Worm (Caenorhabditis elegans) whole organism, young adult: ENCODE data around the gene ltd-1.

Experiments
- B0035.1 ChIP-seq: sonication (generic microtip); optimal IDR thresholded peaks from 2 replicates; lab custom pipeline; 2016; ENCODE audit warnings: missing genetic modification characterization, mild to moderate bottlenecking, missing compliant biosample characterization, missing genotype, missing genetic modification reagents
- B0336.3 ChIP-seq: fragments of 200-800 bp; sonication (Bioruptor generic); IDR thresholded peaks from 2 replicates; pipeline ENCODE4 v1.3.6; 2022; ENCODE audit warnings: missing genetic modification characterization, missing compliant biosample characterization
- C06A6.2 ChIP-seq: fragments of 200-800 bp; sonication (Bioruptor generic); conservative IDR thresholded peaks from 2 replicates; pipeline ENCODE4 v1.3.6; 2022; ENCODE audit warnings: missing genetic modification characterization, missing compliant biosample characterization
- D2030.7 ChIP-seq: fragments of 200-800 bp; sonication (Bioruptor generic); IDR thresholded peaks from 2 replicates; pipeline ENCODE4 v1.3.6; 2022; ENCODE audit warnings: missing genetic modification reagents, missing genetic modification characterization, missing compliant biosample characterization
- F23B12.7 ChIP-seq: sonication (generic microtip); optimal IDR thresholded peaks from 2 replicates; lab custom pipeline; 2017; ENCODE audit warnings: missing genetic modification characterization, mild to moderate bottlenecking, missing compliant biosample characterization, antibody characterized with exemption, moderate library complexity; ENCODE audit not compliant: insufficient read depth
- F37B4.10 ChIP-seq: fragments of 200-800 bp; sonication (Bioruptor generic); IDR thresholded peaks from 2 replicates; pipeline ENCODE4 v1.3.6; 2022; ENCODE audit warnings: missing genetic modification characterization, missing compliant biosample characterization
- F52B5.7 ChIP-seq: sonication (generic microtip); optimal IDR thresholded peaks from 2 replicates; lab custom pipeline; 2016; ENCODE audit warnings: mild to moderate bottlenecking, missing genetic modification characterization, missing compliant biosample characterization
- K12H6.12 ChIP-seq: fragments of 200-800 bp; sonication (Bioruptor generic); optimal IDR thresholded peaks from 2 replicates; lab custom pipeline; 2018; ENCODE audit warnings: mild to moderate bottlenecking, missing genetic modification characterization, missing compliant biosample characterization
- T07F8.4 ChIP-seq: sonication (generic microtip); optimal IDR thresholded peaks from 2 replicates; lab custom pipeline; 2016; ENCODE audit warnings: mild to moderate bottlenecking, missing genetic modification characterization, moderate library complexity, missing compliant biosample characterization
- Y56A3A.18 ChIP-seq: fragments of 200-800 bp; sonication (Bioruptor generic); IDR thresholded peaks from 2 replicates; pipeline ENCODE4 v1.3.6; 2022; ENCODE audit warnings: missing genetic modification reagents, missing genetic modification characterization, missing compliant biosample characterization
- Y79H2A.3 ChIP-seq: fragments of 200-800 bp; sonication (Bioruptor generic); conservative IDR thresholded peaks from 2 replicates; pipeline ENCODE4 v1.3.6; 2022; ENCODE audit warnings: missing genetic modification reagents, missing genetic modification characterization, missing compliant biosample characterization
- Y95B8A.8 ChIP-seq: fragments of 200-800 bp; sonication (Bioruptor generic); IDR thresholded peaks from 2 replicates; pipeline ENCODE4 v1.3.6; 2022; ENCODE audit warnings: missing genetic modification reagents, missing genetic modification characterization, missing compliant biosample characterization
- akir-1 ChIP-seq: fragments of 200-800 bp; sonication (Bioruptor generic); optimal IDR thresholded peaks from 2 replicates; lab custom pipeline; 2018; ENCODE audit warnings: mild to moderate bottlenecking, missing genetic modification characterization, moderate library complexity, missing compliant biosample characterization
- attf-5 ChIP-seq: fragments of 200-800 bp; sonication (Bioruptor generic); optimal IDR thresholded peaks from 2 replicates; lab custom pipeline; 2018; ENCODE audit warnings: mild to moderate bottlenecking, missing genetic modification characterization, missing compliant biosample characterization
- bed-1 ChIP-seq: fragments of 200-800 bp; sonication (Bioruptor generic); IDR thresholded peaks from 2 replicates; pipeline ENCODE4 v1.3.6; 2022; ENCODE audit warnings: missing genetic modification reagents, missing genetic modification characterization, missing compliant biosample characterization
- cebp-1 ChIP-seq, 2 experiments: fragments of 200-800 bp in 1 of 2; sonication (Bioruptor generic) in 1 of 2; sonication (generic microtip) in 1 of 2; IDR thresholded peaks in 1 of 2; optimal IDR thresholded peaks in 1 of 2; 2 replicates each; pipeline versions ENCODE4 v1.3.6 to Lab custom; 2017 to 2022; ENCODE audit warnings: missing compliant biosample characterization in 2 of 2, missing genetic modification characterization in 2 of 2, mild to moderate bottlenecking in 1 of 2, missing genetic modification reagents in 1 of 2, moderate library complexity in 1 of 2
- ceh-40 ChIP-seq: fragments of 200-800 bp; sonication (Bioruptor generic); IDR thresholded peaks from 2 replicates; pipeline ENCODE4 v1.3.6; 2022; ENCODE audit warnings: missing genetic modification characterization, missing compliant biosample characterization
- ceh-79 ChIP-seq: sonication (generic microtip); optimal IDR thresholded peaks from 2 replicates; lab custom pipeline; 2017; ENCODE audit warnings: mild to moderate bottlenecking, missing genetic modification characterization, missing compliant biosample characterization
- chd-7 ChIP-seq: sonication (generic microtip); optimal IDR thresholded peaks from 2 replicates; lab custom pipeline; 2016; ENCODE audit warnings: mild to moderate bottlenecking, missing genetic modification characterization, moderate library complexity, missing compliant biosample characterization
- die-1 ChIP-seq: sonication (generic microtip); optimal IDR thresholded peaks from 2 replicates; lab custom pipeline; 2016; ENCODE audit warnings: missing genotype, mild to moderate bottlenecking, missing genetic modification characterization, missing compliant biosample characterization
- dpff-1 ChIP-seq: sonication (generic microtip); optimal IDR thresholded peaks from 2 replicates; lab custom pipeline; 2017; ENCODE audit warnings: mild to moderate bottlenecking, missing genetic modification characterization, missing compliant biosample characterization
- dpl-1 ChIP-seq: fragments of 150-350 bp; optimal IDR thresholded peaks from 2 replicates; lab custom pipeline; 2014; ENCODE audit warnings: missing biosample characterization, missing genetic modification reagents, missing genetic modification characterization
- egl-44 ChIP-seq: fragments of 200-800 bp; sonication (Bioruptor generic); IDR thresholded peaks from 2 replicates; pipeline ENCODE4 v1.3.6; 2022; ENCODE audit warnings: missing genetic modification reagents, missing genetic modification characterization, missing compliant biosample characterization
- egrh-3 ChIP-seq: fragments of 200-800 bp; sonication (Bioruptor generic); IDR thresholded peaks from 2 replicates; pipeline ENCODE4 v1.3.6; 2022; ENCODE audit warnings: missing genetic modification reagents, missing genetic modification characterization, missing compliant biosample characterization
- gei-17 ChIP-seq: fragments of 200-800 bp; sonication (Bioruptor generic); optimal IDR thresholded peaks from 2 replicates; lab custom pipeline; 2018; ENCODE audit warnings: mild to moderate bottlenecking, missing genetic modification characterization, missing compliant biosample characterization
- him-1 ChIP-seq: sonication (generic microtip); optimal IDR thresholded peaks from 2 replicates; lab custom pipeline; 2016; ENCODE audit warnings: missing genotype, missing genetic modification reagents, missing genetic modification characterization, missing compliant biosample characterization
- hlh-26 ChIP-seq: fragments of 200-800 bp; sonication (Bioruptor generic); conservative IDR thresholded peaks from 2 replicates; pipeline ENCODE4 v1.3.6; 2022; ENCODE audit warnings: missing genetic modification reagents, missing genetic modification characterization, missing compliant biosample characterization
- hsf-1 ChIP-seq: fragments of 200-800 bp; sonication (Bioruptor generic); IDR thresholded peaks from 2 replicates; pipeline ENCODE4 v1.3.6; 2022; ENCODE audit warnings: missing genetic modification reagents, missing genetic modification characterization, missing compliant biosample characterization
- let-526 ChIP-seq: fragments of 200-800 bp; sonication (Bioruptor generic); IDR thresholded peaks from 2 replicates; pipeline ENCODE4 v1.3.6; 2022; ENCODE audit warnings: missing genetic modification reagents, missing genetic modification characterization, missing compliant biosample characterization
- lin-26 ChIP-seq: fragments of 200-800 bp; sonication (Bioruptor generic); IDR thresholded peaks from 2 replicates; pipeline ENCODE4 v1.3.6; 2022; ENCODE audit warnings: missing genetic modification reagents, missing genetic modification characterization, missing compliant biosample characterization
- lin-35 ChIP-seq, 3 experiments: fragments of 150-350 bp in 2 of 3; sonication (generic microtip) in 1 of 3; optimal IDR thresholded peaks; 2 replicates each; lab custom pipeline; 2014 to 2018; ENCODE audit warnings: missing biosample characterization in 3 of 3, missing genetic modification characterization in 3 of 3, missing genetic modification reagents in 3 of 3
- lir-1 ChIP-seq: fragments of 200-800 bp; sonication (Bioruptor generic); conservative IDR thresholded peaks from 2 replicates; pipeline ENCODE4 v1.3.6; 2022; ENCODE audit warnings: missing genetic modification reagents, missing genetic modification characterization, missing compliant biosample characterization
- lsy-27 ChIP-seq: sonication (generic microtip); optimal IDR thresholded peaks from 2 replicates; lab custom pipeline; 2017; ENCODE audit warnings: missing genetic modification characterization, mild to moderate bottlenecking, missing compliant biosample characterization, antibody characterized with exemption, missing genotype, borderline replicate concordance; ENCODE audit not compliant: insufficient read depth
- madf-3 ChIP-seq: fragments of 200-800 bp; sonication (Bioruptor generic); IDR thresholded peaks from 2 replicates; pipeline ENCODE4 v1.3.6; 2022; ENCODE audit warnings: missing genetic modification reagents, missing genetic modification characterization, missing compliant biosample characterization
- madf-6 ChIP-seq: fragments of 200-800 bp; sonication (Bioruptor generic); IDR thresholded peaks from 2 replicates; pipeline ENCODE4 v1.3.6; 2022; ENCODE audit warnings: missing genetic modification reagents, missing genetic modification characterization, missing compliant biosample characterization
- nhr-27 ChIP-seq: fragments of 200-800 bp; sonication (Bioruptor generic); optimal IDR thresholded peaks from 2 replicates; lab custom pipeline; 2018; ENCODE audit warnings: mild to moderate bottlenecking, missing genetic modification characterization, moderate library complexity, missing compliant biosample characterization
- pha-4 ChIP-seq: fragments of 150-350 bp; sonication (generic microtip); optimal IDR thresholded peaks from 2 replicates; lab custom pipeline; 2014; ENCODE audit warnings: missing biosample characterization, missing genetic modification reagents, missing genetic modification characterization
- repo-1 ChIP-seq: sonication (generic microtip); optimal IDR thresholded peaks from 2 replicates; lab custom pipeline; 2017; ENCODE audit warnings: mild to moderate bottlenecking, missing genetic modification characterization, missing compliant biosample characterization
- snpc-1.1 ChIP-seq: sonication (generic microtip); optimal IDR thresholded peaks from 2 replicates; lab custom pipeline; 2017; ENCODE audit warnings: missing genetic modification characterization, mild to moderate bottlenecking, missing compliant biosample characterization, antibody characterized with exemption, moderate library complexity, missing genotype, missing genetic modification reagents; ENCODE audit not compliant: insufficient read depth
- snpc-3.4 ChIP-seq: sonication (generic microtip); optimal IDR thresholded peaks from 2 replicates; lab custom pipeline; 2017; ENCODE audit warnings: missing genetic modification characterization, mild to moderate bottlenecking, missing compliant biosample characterization, antibody characterized with exemption, moderate library complexity, missing genotype, missing genetic modification reagents
- unc-130 ChIP-seq: sonication (generic microtip); optimal IDR thresholded peaks from 2 replicates; lab custom pipeline; 2016; ENCODE audit warnings: missing genetic modification reagents, missing genetic modification characterization, missing compliant biosample characterization
- unc-62 ChIP-seq: fragments of 150-350 bp; optimal IDR thresholded peaks from 2 replicates; lab custom pipeline; 2014; ENCODE audit warnings: missing biosample characterization, missing genetic modification reagents, missing genetic modification characterization
- zim-3 ChIP-seq: sonication (generic microtip); optimal IDR thresholded peaks from 2 replicates; lab custom pipeline; 2017; ENCODE audit warnings: mild to moderate bottlenecking, missing genetic modification characterization, moderate library complexity, missing compliant biosample characterization
- ztf-6 ChIP-seq: fragments of 200-800 bp; sonication (Bioruptor generic); IDR thresholded peaks from 2 replicates; pipeline ENCODE4 v1.3.6; 2022; ENCODE audit warnings: missing genetic modification reagents, missing genetic modification characterization, missing compliant biosample characterization

The ltd-1 gene

ce11 chrII:8106921-8107695, 14.6 kb upstream of the ltd-1 start, which contains the start of the genes chst-1 and C41C4.9 (continued):
- TF ChIP-seq C06A6.2 (GFP tag; lab: Robert Waterston, UW) (peak; percentile 53; the same call in 1 of the 2 replicates), egl-44 (GFP tag; lab: Robert Waterston, UW) (peak; percentile 95), egrh-3 (no peak), ceh-79 (tag; lab: Kevin White, UChicago) (peak; percentile 92), madf-6 (GFP tag; lab: Robert Waterston, UW) (no peak), ceh-40 (GFP tag; lab: Robert Waterston, UW) (peak; percentile 92), dpff-1 (tag; lab: Kevin White, UChicago) (peak; percentile 83), Y56A3A.18 (GFP tag; lab: Robert Waterston, UW) (peak; percentile 93), lir-1 (no peak; the same call in 1 of the 2 replicates), akir-1 (GFP tag; lab: Kevin White, UChicago) (peak; percentile 77), repo-1 (tag; lab: Kevin White, UChicago) (peak; percentile 78), lin-26 (GFP tag; lab: Robert Waterston, UW) (peak; percentile 98; the same call in 1 of the 2 replicates), nhr-27 (tag; lab: Kevin White, UChicago) (no peak), B0336.3 (GFP tag; lab: Robert Waterston, UW) (no peak; the same call in 1 of the 2 replicates), Y95B8A.8 (GFP tag; lab: Robert Waterston, UW) (no peak), attf-5 (peak; percentile 82), let-526 (no peak; the same call in 1 of the 2 replicates), madf-3 (GFP tag; lab: Robert Waterston, UW) (no peak), dpl-1 (GFP tag; lab: Kevin White, UChicago) (no peak), ztf-6 (GFP tag; lab: Robert Waterston, UW) (peak; percentile 29; the same call in 1 of the 2 replicates), pha-4 (tag; lab: Kevin White, UChicago) (no peak), snpc-3.4 (tag; lab: Kevin White, UChicago) (peak; percentile 76), die-1 (tag; lab: Kevin White, UChicago) (peak; percentile 96), snpc-1.1 (peak; percentile 30), F37B4.10 (GFP tag; lab: Robert Waterston, UW) (0 out of 2 replicates have a peak, but pooled peaks have one; percentile 90), lsy-27 (tag; lab: Kevin White, UChicago) (peak; percentile 8), D2030.7 (GFP tag; lab: Robert Waterston, UW) (no peak; the same call in 1 of the 2 replicates), Y79H2A.3 (peak; percentile 68; the same call in 1 of the 2 replicates), F23B12.7 (tag; lab: Kevin White, UChicago) (peak; percentile 81), F52B5.7 (tag; lab: Kevin White, UChicago) (peak; percentile 94), gei-17 (GFP tag; lab: Kevin White, UChicago) (no peak), hsf-1 (peak; percentile 33; the same call in 1 of the 2 replicates), bed-1 (GFP tag; lab: Robert Waterston, UW) (0 out of 2 replicates have a peak, but pooled peaks have one; percentile 50), lin-35 (GFP tag; optimal IDR thresholded peaks at IDR 0.05; lab: Kevin White, UChicago) (no peak), chd-7 (peak; percentile 88), zim-3 (tag; lab: Kevin White, UChicago) (peak; percentile 95), B0035.1 (tag; lab: Kevin White, UChicago) (peak; percentile 46), unc-130 (peak; percentile 66), hlh-26 (no peak), cebp-1 (GFP tag; IDR thresholded peaks at IDR 0.05; lab: Robert Waterston, UW) (peak; percentile 23; the same call in 1 of the 2 replicates), cebp-1 (tag; optimal IDR thresholded peaks at IDR 0.05; lab: Kevin White, UChicago) (no peak), K12H6.12 (tag; lab: Kevin White, UChicago) (peak; percentile 57), T07F8.4 (tag; lab: Kevin White, UChicago) (peak; percentile 74), him-1 (tag; lab: Kevin White, UChicago) (peak; percentile 92), unc-62 (GFP tag; lab: Kevin White, UChicago) (no peak)
